Worm (Caenorhabditis elegans) whole organism, young adult: Measurements from ENCODE around the gene C44B7.7.

ENCODE experiments used
- Y56A3A.18 ChIP-seq: fragments of 200-800 bp; sonication (Bioruptor generic); IDR thresholded peaks from 2 replicates; pipeline ENCODE4 v1.3.6; 2022; ENCODE audit warnings: missing genetic modification reagents, missing genetic modification characterization, missing compliant biosample characterization
- unc-62 ChIP-seq: fragments of 150-350 bp; optimal IDR thresholded peaks from 2 replicates; lab custom pipeline; 2014; ENCODE audit warnings: missing biosample characterization, missing genetic modification reagents, missing genetic modification characterization

DNA sequence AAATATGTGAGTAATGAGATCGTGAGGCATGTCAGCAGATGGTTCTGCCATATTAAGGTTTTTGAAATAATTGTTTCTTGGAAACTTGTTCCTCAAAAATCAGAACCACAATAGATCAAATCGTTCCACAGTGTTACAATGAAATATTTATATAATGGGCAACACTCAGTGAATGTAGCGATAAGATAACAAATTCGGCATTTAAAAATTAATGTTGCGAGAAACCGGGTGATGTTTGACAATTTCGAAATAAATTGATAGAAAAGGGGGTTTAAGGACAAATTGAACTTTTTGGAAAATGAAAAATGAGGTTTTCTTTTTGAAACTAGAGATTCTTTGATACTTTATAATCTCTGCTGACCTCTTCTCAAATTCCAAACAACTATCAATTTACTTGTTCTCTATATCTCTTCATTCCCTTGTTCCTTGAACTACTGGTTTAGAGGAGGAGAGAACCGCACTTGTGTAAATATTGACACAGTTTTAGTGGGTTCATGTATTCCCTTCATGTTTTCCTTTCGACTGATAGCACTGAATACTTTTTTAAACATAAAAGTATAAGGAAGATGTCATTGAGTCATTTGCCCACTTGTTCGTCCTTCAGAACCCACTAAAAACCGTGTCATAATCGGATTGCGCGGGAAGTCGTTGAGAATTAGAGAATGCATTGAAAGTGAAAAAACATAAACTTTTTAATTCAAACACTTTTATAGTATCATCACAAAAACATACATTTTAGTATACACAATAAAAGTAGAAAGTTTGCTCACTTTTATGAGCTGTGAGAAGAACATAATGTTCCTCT lies 43.0 kb downstream of the C44B7.7 start:
- TF ChIP-seq Y56A3A.18 (GFP tag; lab: Robert Waterston, UW) (no peak), unc-62 (GFP tag; lab: Kevin White, UChicago) (no peak)
